Worm (Caenorhabditis elegans) whole organism, L4 larva: ENCODE results near the gene lys-6.

Source experiments
- D1046.2 ChIP-seq: fragments of 200-800 bp; sonication (Bioruptor generic); IDR thresholded peaks from 2 replicates; pipeline ENCODE4 v1.3.6; 2022; ENCODE audit warnings: missing genetic modification characterization, missing compliant biosample characterization
- R02D3.7 ChIP-seq: fragments of 150-350 bp; sonication (generic microtip); optimal IDR thresholded peaks from 3 replicates; lab custom pipeline; 2014; ENCODE audit warnings: missing biosample characterization, missing genetic modification characterization
- T20F7.1 ChIP-seq: fragments of 200-800 bp; sonication (Bioruptor generic); optimal IDR thresholded peaks from 2 replicates; lab custom pipeline; 2018; ENCODE audit warnings: mild to moderate bottlenecking, missing genetic modification characterization, missing compliant biosample characterization
- T26A8.4 ChIP-seq: fragments of 200-800 bp; sonication (Bioruptor generic); IDR thresholded peaks from 2 replicates; pipeline ENCODE4 v1.3.6; 2022; ENCODE audit warnings: missing genetic modification characterization, missing compliant biosample characterization
- Y75B8A.6 ChIP-seq: fragments of 200-800 bp; sonication (Bioruptor generic); IDR thresholded peaks from 2 replicates; pipeline ENCODE4 v1.3.6; 2022; ENCODE audit warnings: missing genetic modification reagents, missing genetic modification characterization, missing compliant biosample characterization
- ZK337.2 ChIP-seq: fragments of 200-800 bp; sonication (Bioruptor generic); IDR thresholded peaks from 2 replicates; pipeline ENCODE4 v1.3.6; 2022; ENCODE audit warnings: missing genetic modification reagents, missing genetic modification characterization, missing compliant biosample characterization
- arid-1 ChIP-seq: fragments of 200-800 bp; sonication (Bioruptor generic); conservative IDR thresholded peaks from 2 replicates; pipeline ENCODE4 v1.3.6; 2022; ENCODE audit warnings: missing genetic modification reagents, missing genetic modification characterization, missing compliant biosample characterization
- ceh-20 ChIP-seq: fragments of 200-800 bp; sonication (Bioruptor generic); IDR thresholded peaks from 2 replicates; pipeline ENCODE4 v1.3.6; 2022; ENCODE audit warnings: missing genetic modification reagents, missing genetic modification characterization, missing compliant biosample characterization
- ceh-32 ChIP-seq: sonication (generic microtip); optimal IDR thresholded peaks from 2 replicates; lab custom pipeline; 2016; ENCODE audit warnings: mild to moderate bottlenecking, missing genetic modification characterization, missing compliant biosample characterization; ENCODE audit not compliant: poor library complexity
- cey-2 ChIP-seq: sonication (generic microtip); optimal IDR thresholded peaks from 3 replicates; lab custom pipeline; 2017; ENCODE audit warnings: missing genetic modification characterization, mild to moderate bottlenecking, missing compliant biosample characterization, antibody characterized with exemption, borderline replicate concordance; ENCODE audit not compliant: insufficient read depth
- ctbp-1 ChIP-seq: fragments of 200-800 bp; sonication (Bioruptor generic); IDR thresholded peaks from 2 replicates; pipeline ENCODE4 v1.3.6; 2022; ENCODE audit warnings: missing genetic modification reagents, missing genetic modification characterization, missing compliant biosample characterization
- daf-16 ChIP-seq, 3 experiments: sonication (generic microtip); optimal IDR thresholded peaks; 2 replicates each; lab custom pipeline; 2016 to 2017; ENCODE audit warnings: missing genetic modification characterization in 3 of 3, missing genetic modification reagents in 3 of 3, mild to moderate bottlenecking in 2 of 3, missing compliant biosample characterization in 2 of 3, missing biosample characterization in 1 of 3, moderate library complexity in 1 of 3
- daf-19 ChIP-seq: fragments of 200-800 bp; sonication (Bioruptor generic); conservative IDR thresholded peaks from 2 replicates; pipeline ENCODE4 v1.3.6; 2022; ENCODE audit warnings: missing genetic modification characterization, missing compliant biosample characterization
- dmd-8 ChIP-seq: fragments of 200-800 bp; sonication (Bioruptor generic); IDR thresholded peaks from 2 replicates; pipeline ENCODE4 v1.3.6; 2022; ENCODE audit warnings: missing genetic modification characterization, missing compliant biosample characterization
- dmd-9 ChIP-seq: fragments of 200-800 bp; sonication (Bioruptor generic); IDR thresholded peaks from 2 replicates; pipeline ENCODE4 v1.3.6; 2022; ENCODE audit warnings: missing genetic modification reagents, missing genetic modification characterization, missing compliant biosample characterization
- dve-1 ChIP-seq: sonication (generic microtip); optimal IDR thresholded peaks from 2 replicates; lab custom pipeline; 2017; ENCODE audit warnings: antibody characterized with exemption, mild to moderate bottlenecking, missing genetic modification characterization, missing compliant biosample characterization; ENCODE audit not compliant: insufficient read depth
- egl-43 ChIP-seq: fragments of 200-800 bp; sonication (Bioruptor generic); IDR thresholded peaks from 2 replicates; pipeline ENCODE4 v1.3.6; 2022; ENCODE audit warnings: missing genetic modification reagents, missing genetic modification characterization, missing compliant biosample characterization
- gei-8 ChIP-seq: fragments of 200-800 bp; sonication (Bioruptor generic); optimal IDR thresholded peaks from 2 replicates; lab custom pipeline; 2018; ENCODE audit warnings: mild to moderate bottlenecking, missing genetic modification characterization, missing compliant biosample characterization
- hif-1 ChIP-seq, 2 experiments: sonication (generic microtip); optimal IDR thresholded peaks; 2 replicates each; lab custom pipeline; 2016 to 2017; ENCODE audit warnings: missing compliant biosample characterization in 2 of 2, missing genetic modification characterization in 2 of 2, missing genetic modification reagents in 2 of 2, missing genotype in 2 of 2, mild to moderate bottlenecking in 1 of 2
- hlh-11 ChIP-seq: fragments of 200-800 bp; sonication (Bioruptor generic); optimal IDR thresholded peaks from 2 replicates; lab custom pipeline; 2018; ENCODE audit warnings: mild to moderate bottlenecking, missing genetic modification characterization, missing compliant biosample characterization
- hlh-30 ChIP-seq: sonication (generic microtip); optimal IDR thresholded peaks from 2 replicates; lab custom pipeline; 2017; ENCODE audit warnings: antibody characterized with exemption, mild to moderate bottlenecking, missing genetic modification characterization, missing compliant biosample characterization; ENCODE audit not compliant: insufficient read depth
- hmg-1.1 ChIP-seq: fragments of 200-800 bp; sonication (Bioruptor generic); IDR thresholded peaks from 2 replicates; pipeline ENCODE4 v1.3.6; 2022; ENCODE audit warnings: missing genetic modification reagents, missing genetic modification characterization, missing compliant biosample characterization
- lim-7 ChIP-seq: fragments of 200-800 bp; sonication (Bioruptor generic); IDR thresholded peaks from 2 replicates; pipeline ENCODE4 v1.3.6; 2022; ENCODE audit warnings: missing genetic modification characterization, missing compliant biosample characterization
- lin-13 ChIP-seq: fragments of 150-350 bp; optimal IDR thresholded peaks from 2 replicates; lab custom pipeline; 2014; ENCODE audit warnings: missing biosample characterization, missing genetic modification reagents, missing genetic modification characterization
- lin-29 ChIP-seq: fragments of 200-800 bp; sonication (Bioruptor generic); IDR thresholded peaks from 2 replicates; pipeline ENCODE4 v1.3.6; 2022; ENCODE audit warnings: missing genetic modification reagents, missing genetic modification characterization, missing compliant biosample characterization
- lir-3 ChIP-seq: sonication (generic microtip); optimal IDR thresholded peaks from 2 replicates; lab custom pipeline; 2016; ENCODE audit warnings: mild to moderate bottlenecking, missing genetic modification characterization, missing compliant biosample characterization
- nhr-25 ChIP-seq: sonication (generic microtip); optimal IDR thresholded peaks from 2 replicates; lab custom pipeline; 2017; ENCODE audit warnings: missing genetic modification characterization, mild to moderate bottlenecking, missing compliant biosample characterization, antibody characterized with exemption, moderate library complexity, borderline replicate concordance; ENCODE audit not compliant: insufficient read depth
- nhr-28 ChIP-seq: fragments of 150-350 bp; optimal IDR thresholded peaks from 2 replicates; lab custom pipeline; 2014; ENCODE audit warnings: missing biosample characterization, missing genetic modification characterization
- nhr-42 ChIP-seq: fragments of 200-800 bp; sonication (Bioruptor generic); IDR thresholded peaks from 2 replicates; pipeline ENCODE4 v1.3.6; 2022; ENCODE audit warnings: missing genetic modification characterization, missing compliant biosample characterization
- nhr-48 ChIP-seq: sonication (generic microtip); optimal IDR thresholded peaks from 2 replicates; lab custom pipeline; 2016; ENCODE audit warnings: mild to moderate bottlenecking, missing genetic modification characterization, missing compliant biosample characterization
- pha-4 ChIP-seq, 2 experiments: fragments of 150-350 bp in 1 of 2; fragments of 200-800 bp in 1 of 2; sonication (Bioruptor generic) in 1 of 2; IDR thresholded peaks in 1 of 2; optimal IDR thresholded peaks in 1 of 2; 2 replicates each; pipeline versions ENCODE4 v1.3.6 to Lab custom; 2014 to 2022; ENCODE audit warnings: missing genetic modification characterization in 2 of 2, missing genetic modification reagents in 2 of 2, missing biosample characterization in 1 of 2, missing compliant biosample characterization in 1 of 2
- php-3 ChIP-seq: fragments of 200-800 bp; sonication (Bioruptor generic); IDR thresholded peaks from 2 replicates; pipeline ENCODE4 v1.3.6; 2022; ENCODE audit warnings: missing genetic modification reagents, missing genetic modification characterization, missing compliant biosample characterization
- set-16 ChIP-seq: fragments of 200-800 bp; sonication (Bioruptor generic); IDR thresholded peaks from 2 replicates; pipeline ENCODE4 v1.3.6; 2022; ENCODE audit warnings: missing genetic modification reagents, missing genetic modification characterization, missing compliant biosample characterization
- tag-97 ChIP-seq: fragments of 200-800 bp; sonication (Bioruptor generic); IDR thresholded peaks from 2 replicates; pipeline ENCODE4 v1.3.6; 2022; ENCODE audit warnings: missing genetic modification characterization, missing compliant biosample characterization
- unc-130 ChIP-seq: sonication (generic microtip); optimal IDR thresholded peaks from 2 replicates; lab custom pipeline; 2016; ENCODE audit warnings: missing genetic modification reagents, missing genetic modification characterization, missing compliant biosample characterization
- unc-62 ChIP-seq, 3 experiments: fragments of 150-350 bp in 1 of 3; sonication (generic microtip); optimal IDR thresholded peaks in 2 of 3; peaks in 1 of 3; 1 replicate in 1 of 3; 2 replicates in 2 of 3; lab custom pipeline; 2014 to 2017; ENCODE audit warnings: missing biosample characterization in 3 of 3, missing genetic modification characterization in 3 of 3, missing genetic modification reagents in 3 of 3, missing genotype in 1 of 3
- vab-7 ChIP-seq: fragments of 200-800 bp; sonication (Bioruptor generic); IDR thresholded peaks from 2 replicates; pipeline ENCODE4 v1.3.6; 2022; ENCODE audit warnings: missing genetic modification reagents, missing genetic modification characterization, missing compliant biosample characterization
- zfp-3 ChIP-seq: fragments of 200-800 bp; sonication (Bioruptor generic); conservative IDR thresholded peaks from 2 replicates; pipeline ENCODE4 v1.3.6; 2022; ENCODE audit warnings: missing genetic modification reagents, missing genetic modification characterization, missing compliant biosample characterization
- zip-2 ChIP-seq: fragments of 150-350 bp; optimal IDR thresholded peaks from 2 replicates; lab custom pipeline; 2014; ENCODE audit warnings: missing biosample characterization, missing genetic modification characterization
- ztf-11 ChIP-seq: fragments of 150-350 bp; optimal IDR thresholded peaks from 2 replicates; lab custom pipeline; 2014; ENCODE audit warnings: missing biosample characterization, missing genetic modification characterization
- ztf-7 ChIP-seq: fragments of 150-350 bp; optimal IDR thresholded peaks from 2 replicates; lab custom pipeline; 2014; ENCODE audit warnings: missing biosample characterization, missing genetic modification characterization

The lys-6 gene

ce11 chrIV:11650344-11650743 is 22.6 kb upstream of the lys-6 start:
- TF ChIP-seq unc-62 (GFP tag; optimal IDR thresholded peaks at IDR 0.05 in 1 of 2; lab: Kevin White, UChicago) (peak in 1 of 2 experiments; percentile 93), unc-62 (tag; optimal IDR thresholded peaks at IDR 0.05; lab: Kevin White, UChicago) (no peak), R02D3.7 (tag; lab: Kevin White, UChicago) (no peak)

- TF ChIP-seq unc-62 (GFP tag; optimal IDR thresholded peaks at IDR 0.05 in 1 of 2; lab: Kevin White, UChicago) (peak in 1 of 2 experiments; percentile 87), unc-62 (tag; optimal IDR thresholded peaks at IDR 0.05; lab: Kevin White, UChicago) (no peak), pha-4 (GFP tag; IDR thresholded peaks at IDR 0.05; lab: Robert Waterston, UW) (no peak), pha-4 (tag; optimal IDR thresholded peaks at IDR 0.05; lab: Kevin White, UChicago) (no peak), ceh-20 (GFP tag; lab: Robert Waterston, UW) (no peak), daf-16 (GFP tag; optimal IDR thresholded peaks at IDR 0.05; lab: Kevin White, UChicago) (peak in 1 of 2 experiments; percentile 77), daf-16 (tag; optimal IDR thresholded peaks at IDR 0.05; lab: Kevin White, UChicago) (no peak), gei-8 (GFP tag; lab: Kevin White, UChicago) (no peak), daf-19 (GFP tag; lab: Robert Waterston, UW) (no peak), dve-1 (tag; lab: Kevin White, UChicago) (no peak), T26A8.4 (GFP tag; lab: Robert Waterston, UW) (no peak), unc-130 (GFP tag; lab: Kevin White, UChicago) (no peak), zfp-3 (GFP tag; lab: Robert Waterston, UW) (no peak), hlh-30 (tag; lab: Kevin White, UChicago) (peak; percentile 5), hif-1 (tag; optimal IDR thresholded peaks at IDR 0.05; lab: Kevin White, UChicago) (no peak), tag-97 (no peak), hmg-1.1 (GFP tag; lab: Robert Waterston, UW) (no peak), nhr-48 (no peak), ceh-32 (tag; lab: Kevin White, UChicago) (no peak), ctbp-1 (GFP tag; lab: Robert Waterston, UW) (no peak), zip-2 (tag; lab: Kevin White, UChicago) (no peak), Y75B8A.6 (GFP tag; lab: Robert Waterston, UW) (no peak), nhr-42 (GFP tag; lab: Robert Waterston, UW) (no peak), ztf-7 (tag; lab: Kevin White, UChicago) (no peak), lin-13 (GFP tag; lab: Kevin White, UChicago) (no peak), egl-43 (GFP tag; lab: Robert Waterston, UW) (no peak), hlh-11 (tag; lab: Kevin White, UChicago) (peak; percentile 44), lim-7 (GFP tag; lab: Robert Waterston, UW) (no peak), ZK337.2 (GFP tag; lab: Robert Waterston, UW) (no peak), dmd-8 (GFP tag; lab: Robert Waterston, UW) (no peak), php-3 (GFP tag; lab: Robert Waterston, UW) (no peak)
Measured at ce11 chrIV:11649031-11649430, 21.3 kb upstream of the lys-6 start, which contains the start of gene ZK809.8. Gene ZK809.8, minus strand, starts transcription at chrIV:11649064.

ce11 chrIV:11646908-11647307 is 19.2 kb upstream of the lys-6 start:
- TF ChIP-seq dve-1 (tag; lab: Kevin White, UChicago) = peak; percentile 48
- TF ChIP-seq R02D3.7 (tag; lab: Kevin White, UChicago) = no peak
- TF ChIP-seq daf-16 (GFP tag; optimal IDR thresholded peaks at IDR 0.05; lab: Kevin White, UChicago) = peak in 1 of 2 experiments; percentile 77
- TF ChIP-seq daf-16 (tag; optimal IDR thresholded peaks at IDR 0.05; lab: Kevin White, UChicago) = peak; percentile 74
- TF ChIP-seq T20F7.1 (GFP tag; lab: Kevin White, UChicago) = no peak
- TF ChIP-seq hlh-11 (tag; lab: Kevin White, UChicago) = peak; percentile 9

- TF ChIP-seq ctbp-1 (GFP tag; lab: Robert Waterston, UW) (no peak), D1046.2 (GFP tag; lab: Robert Waterston, UW) (no peak), cey-2 (tag; lab: Kevin White, UChicago) (no peak), ztf-11 (tag; lab: Kevin White, UChicago) (no peak), ceh-32 (tag; lab: Kevin White, UChicago) (no peak), nhr-48 (no peak), nhr-25 (tag; lab: Kevin White, UChicago) (no peak), dmd-9 (GFP tag; lab: Robert Waterston, UW) (no peak), arid-1 (GFP tag; lab: Robert Waterston, UW) (no peak), lin-29 (GFP tag; lab: Robert Waterston, UW) (no peak), nhr-28 (tag; lab: Kevin White, UChicago) (peak; percentile 2), set-16 (GFP tag; lab: Robert Waterston, UW) (no peak), lir-3 (no peak), vab-7 (GFP tag; lab: Robert Waterston, UW) (no peak)
Measured at ce11 chrIV:11645354-11645753, 17.6 kb upstream of the lys-6 start.
